Fruit fly (Drosophila melanogaster): Measurements from ENCODE around the gene CG46320.

dm6 chr3L:5788823-5789222 is 124.9 kb downstream of the CG46320 start:
- TF ChIP-seq Dll (optimal IDR thresholded peaks at IDR 0.05), result no peak
- TF ChIP-seq psq (optimal IDR thresholded peaks at IDR 0.05), result no peak
- no peak for TF ChIP-seq CG8478 (optimal IDR thresholded peaks at IDR 0.05)
- TF ChIP-seq usp (GFP tag; optimal IDR thresholded peaks at IDR 0.05), result no peak
